Fruit fly (Drosophila melanogaster) whole organism, embryonic: ENCODE results near the gene CG31139.

Source experiments
- BtbVII ChIP-seq: fragments of 200-800 bp; sonication (Bioruptor generic); optimal IDR thresholded peaks from 3 replicates; lab custom pipeline; 2017; ENCODE audit warnings: missing biosample characterization, mild to moderate bottlenecking, missing genetic modification characterization
- C15 ChIP-seq: fragments of 200-800 bp; sonication (Bioruptor generic); IDR thresholded peaks from 3 replicates; pipeline ENCODE4 v1.3.6; 2022; ENCODE audit warnings: missing biosample characterization, missing genetic modification characterization
- CG10462 ChIP-seq: fragments of 200-800 bp; sonication (Bioruptor generic); optimal IDR thresholded peaks from 2 replicates; lab custom pipeline; 2016; ENCODE audit warnings: missing biosample characterization, missing genetic modification characterization
- CG11723 ChIP-seq: fragments of 200-800 bp; sonication (Bioruptor generic); optimal IDR thresholded peaks from 2 replicates; lab custom pipeline; 2017; ENCODE audit warnings: missing biosample characterization, mild to moderate bottlenecking, missing genetic modification characterization
- CG12219 ChIP-seq: fragments of 200-800 bp; sonication (Bioruptor generic); optimal IDR thresholded peaks from 3 replicates; lab custom pipeline; 2018; ENCODE audit warnings: missing biosample characterization, mild to moderate bottlenecking, missing genetic modification characterization
- CG14050 ChIP-seq: fragments of 200-800 bp; sonication (Bioruptor generic); IDR thresholded peaks from 3 replicates; pipeline ENCODE4 v1.3.6; 2022; ENCODE audit warnings: missing biosample characterization, missing genetic modification characterization
- CG14965 ChIP-seq: fragments of 200-800 bp; sonication (Bioruptor generic); optimal IDR thresholded peaks from 2 replicates; lab custom pipeline; 2016; ENCODE audit warnings: missing biosample characterization, missing genetic modification characterization, borderline replicate concordance
- CG16779 ChIP-seq: fragments of 200-800 bp; sonication (Bioruptor generic); IDR thresholded peaks from 2 replicates; pipeline ENCODE4 v1.3.6; 2022; ENCODE audit warnings: missing biosample characterization, missing genetic modification characterization
- CG17385 ChIP-seq: fragments of 200-800 bp; sonication (Bioruptor generic); optimal IDR thresholded peaks from 3 replicates; lab custom pipeline; 2018; ENCODE audit warnings: missing biosample characterization, mild to moderate bottlenecking, missing genetic modification characterization
- CG17802 ChIP-seq: fragments of 200-800 bp; sonication (Bioruptor generic); optimal IDR thresholded peaks from 2 replicates; lab custom pipeline; 2018; ENCODE audit warnings: missing biosample characterization, mild to moderate bottlenecking, missing genetic modification characterization, moderate library complexity
- CG2712 ChIP-seq: fragments of 200-800 bp; optimal IDR thresholded peaks from 3 replicates; lab custom pipeline; 2019; ENCODE audit warnings: missing biosample characterization, mild to moderate bottlenecking, missing genetic modification characterization, moderate library complexity
- CG2875 ChIP-seq: fragments of 200-800 bp; sonication (Bioruptor generic); optimal IDR thresholded peaks from 2 replicates; lab custom pipeline; 2017; ENCODE audit warnings: missing biosample characterization, mild to moderate bottlenecking, missing genetic modification characterization, missing genetic modification reagents
- CG3995 ChIP-seq: fragments of 200-800 bp; sonication (Bioruptor generic); optimal IDR thresholded peaks from 3 replicates; lab custom pipeline; 2016; ENCODE audit warnings: missing biosample characterization, missing genetic modification characterization
- CG4707 ChIP-seq: fragments of 200-800 bp; sonication (Bioruptor generic); optimal IDR thresholded peaks from 2 replicates; lab custom pipeline; 2018; ENCODE audit warnings: missing biosample characterization, mild to moderate bottlenecking, missing genetic modification characterization, moderate library complexity
- CG6175 ChIP-seq: fragments of 200-800 bp; sonication (Bioruptor generic); IDR thresholded peaks from 3 replicates; pipeline ENCODE4 v1.3.6; 2022; ENCODE audit warnings: missing biosample characterization, missing genetic modification characterization
- CG6683 ChIP-seq: fragments of 200-800 bp; sonication (Bioruptor generic); optimal IDR thresholded peaks from 2 replicates; lab custom pipeline; 2017; ENCODE audit warnings: missing biosample characterization, mild to moderate bottlenecking, missing genetic modification characterization, missing genetic modification reagents
- CG8089 ChIP-seq: fragments of 200-800 bp; sonication (Bioruptor generic); optimal IDR thresholded peaks from 3 replicates; lab custom pipeline; 2016; ENCODE audit warnings: missing biosample characterization, missing genetic modification characterization
- CG8290 ChIP-seq, 3 experiments: fragments of 200-800 bp; sonication (Bioruptor generic); optimal IDR thresholded peaks; 2 replicates each; lab custom pipeline; 2016 to 2019; ENCODE audit warnings: missing biosample characterization in 3 of 3, missing genetic modification characterization in 3 of 3, mild to moderate bottlenecking in 2 of 3, moderate library complexity in 1 of 3
- CG9437 ChIP-seq: fragments of 200-800 bp; sonication (Bioruptor generic); optimal IDR thresholded peaks from 2 replicates; lab custom pipeline; 2018; ENCODE audit warnings: missing biosample characterization, mild to moderate bottlenecking, missing genetic modification characterization
- CG9609 ChIP-seq: fragments of 200-800 bp; sonication (Bioruptor generic); optimal IDR thresholded peaks from 3 replicates; lab custom pipeline; 2016; ENCODE audit warnings: missing biosample characterization, missing genetic modification characterization
- Deaf1 ChIP-seq: fragments of 200-800 bp; optimal IDR thresholded peaks from 3 replicates; lab custom pipeline; 2019; ENCODE audit warnings: missing biosample characterization, mild to moderate bottlenecking, missing genetic modification characterization, moderate library complexity
- Dref ChIP-seq: fragments of 200-800 bp; sonication (Bioruptor generic); IDR thresholded peaks from 2 replicates; pipeline ENCODE4 v1.3.6; 2022; ENCODE audit warnings: missing biosample characterization, missing genetic modification characterization
- ERR ChIP-seq: fragments of 200-800 bp; sonication (Bioruptor generic); optimal IDR thresholded peaks from 2 replicates; lab custom pipeline; 2016; ENCODE audit warnings: missing biosample characterization, missing genetic modification characterization
- H2.0 ChIP-seq: fragments of 200-800 bp; sonication (Bioruptor generic); IDR thresholded peaks from 2 replicates; pipeline ENCODE4 v1.3.6; 2022; ENCODE audit warnings: missing biosample characterization, missing genetic modification characterization
- Med ChIP-seq: fragments of 200-800 bp; sonication (Bioruptor generic); peaks from one replicate; lab custom pipeline; 2016; ENCODE audit warnings: missing biosample characterization, missing genetic modification characterization, mild to moderate bottlenecking, inconsistent platforms, moderate library complexity
- Myb ChIP-seq: fragments of 200-800 bp; sonication (Bioruptor generic); optimal IDR thresholded peaks from 2 replicates; lab custom pipeline; 2016; ENCODE audit warnings: missing biosample characterization, missing genetic modification characterization
- NfI ChIP-seq: fragments of 200-800 bp; sonication (Bioruptor generic); optimal IDR thresholded peaks from 3 replicates; lab custom pipeline; 2018; ENCODE audit warnings: missing biosample characterization, mild to moderate bottlenecking, missing genetic modification characterization, moderate library complexity
- Oli ChIP-seq: fragments of 200-800 bp; sonication (Bioruptor generic); optimal IDR thresholded peaks from 2 replicates; lab custom pipeline; 2018; ENCODE audit warnings: missing biosample characterization, mild to moderate bottlenecking, missing genetic modification characterization, moderate library complexity
- Side ChIP-seq: fragments of 200-800 bp; sonication (Bioruptor generic); optimal IDR thresholded peaks from 2 replicates; lab custom pipeline; 2016; ENCODE audit warnings: missing biosample characterization, missing genetic modification characterization
- Ssrp ChIP-seq: fragments of 200-800 bp; sonication (Bioruptor generic); optimal IDR thresholded peaks from 2 replicates; lab custom pipeline; 2018; ENCODE audit warnings: missing biosample characterization, mild to moderate bottlenecking, missing genetic modification characterization, moderate library complexity
- Xbp1 ChIP-seq: fragments of 200-800 bp; sonication (Bioruptor generic); optimal IDR thresholded peaks from 3 replicates; lab custom pipeline; 2016; ENCODE audit warnings: missing biosample characterization, mild to moderate bottlenecking, missing genetic modification characterization
- az2 ChIP-seq: fragments of 200-800 bp; sonication (Bioruptor generic); optimal IDR thresholded peaks from 3 replicates; lab custom pipeline; 2016; ENCODE audit warnings: missing biosample characterization, missing genetic modification characterization
- chinmo ChIP-seq: fragments of 200-800 bp; sonication (Bioruptor generic); IDR thresholded peaks from 4 replicates; pipeline ENCODE4 v1.3.6; 2022; ENCODE audit warnings: missing biosample characterization, missing genetic modification characterization; ENCODE audit not compliant: partially characterized antibody
- crp ChIP-seq, 2 experiments: fragments of 200-800 bp; sonication (Bioruptor generic); optimal IDR thresholded peaks; 2 replicates in 1 of 2; 3 replicates in 1 of 2; lab custom pipeline; 2017; ENCODE audit warnings: missing biosample characterization in 2 of 2, missing genetic modification characterization in 2 of 2, mild to moderate bottlenecking in 1 of 2, moderate library complexity in 1 of 2
- dysf ChIP-seq: fragments of 200-800 bp; sonication (Bioruptor generic); IDR thresholded peaks from 3 replicates; pipeline ENCODE4 v1.3.6; 2022; ENCODE audit warnings: missing biosample characterization, missing genetic modification characterization
- eve ChIP-seq, 2 experiments: fragments of >200 bp; optimal IDR thresholded peaks; 2 replicates each; lab custom pipeline; 2017; ENCODE audit warnings: missing biosample characterization in 2 of 2, missing genetic modification characterization in 2 of 2
- fd64A ChIP-seq: fragments of 200-800 bp; sonication (Bioruptor generic); optimal IDR thresholded peaks from 3 replicates; lab custom pipeline; 2018; ENCODE audit warnings: missing biosample characterization, mild to moderate bottlenecking, missing genetic modification characterization
- grn ChIP-seq: fragments of 200-800 bp; sonication (Bioruptor generic); optimal IDR thresholded peaks from 3 replicates; lab custom pipeline; 2017; ENCODE audit warnings: missing biosample characterization, missing genetic modification characterization
- hb ChIP-seq: fragments of 200-800 bp; sonication (Bioruptor generic); IDR thresholded peaks from 3 replicates; pipeline ENCODE4 v1.3.6; 2022; ENCODE audit warnings: missing biosample characterization, missing genetic modification characterization; ENCODE audit not compliant: partially characterized antibody
- lov ChIP-seq, 2 experiments: fragments of 200-800 bp in 1 of 2; fragments of >200 bp in 1 of 2; sonication (Bioruptor generic) in 1 of 2; IDR thresholded peaks in 1 of 2; optimal IDR thresholded peaks in 1 of 2; 2 replicates in 1 of 2; 3 replicates in 1 of 2; pipeline versions ENCODE4 v1.3.6 to Lab custom; 2017 to 2022; ENCODE audit warnings: missing biosample characterization in 1 of 2, missing genetic modification characterization in 1 of 2
- pita ChIP-seq: fragments of 200-800 bp; sonication (Bioruptor generic); optimal IDR thresholded peaks from 2 replicates; lab custom pipeline; 2017; ENCODE audit warnings: missing biosample characterization, mild to moderate bottlenecking, missing genetic modification characterization
- sens ChIP-seq: fragments of 200-800 bp; sonication (Bioruptor generic); peaks from one replicate; lab custom pipeline; 2016; ENCODE audit warnings: missing biosample characterization, missing genetic modification characterization
- sob ChIP-seq: fragments of 200-800 bp; sonication (Bioruptor generic); IDR thresholded peaks from 2 replicates; pipeline ENCODE4 v1.3.6; 2022; ENCODE audit warnings: missing biosample characterization, missing genetic modification characterization
- ssp ChIP-seq: fragments of 200-800 bp; sonication (Bioruptor generic); IDR thresholded peaks from 2 replicates; pipeline ENCODE4 v1.3.6; 2022; ENCODE audit warnings: missing biosample characterization, missing genetic modification characterization
- stwl ChIP-seq: fragments of 200-800 bp; sonication (Bioruptor generic); optimal IDR thresholded peaks from 3 replicates; lab custom pipeline; 2018; ENCODE audit warnings: missing biosample characterization, mild to moderate bottlenecking, missing genetic modification characterization, moderate library complexity
- tio ChIP-seq: fragments of 200-800 bp; sonication (Bioruptor generic); optimal IDR thresholded peaks from 2 replicates; lab custom pipeline; 2017; ENCODE audit warnings: missing biosample characterization, missing genetic modification characterization, inconsistent platforms
- wor ChIP-seq: fragments of 200-800 bp; sonication (Bioruptor generic); IDR thresholded peaks from 2 replicates; pipeline ENCODE4 v1.3.6; 2022; ENCODE audit warnings: missing biosample characterization, missing genetic modification characterization

Gene CG31139

DNA sequence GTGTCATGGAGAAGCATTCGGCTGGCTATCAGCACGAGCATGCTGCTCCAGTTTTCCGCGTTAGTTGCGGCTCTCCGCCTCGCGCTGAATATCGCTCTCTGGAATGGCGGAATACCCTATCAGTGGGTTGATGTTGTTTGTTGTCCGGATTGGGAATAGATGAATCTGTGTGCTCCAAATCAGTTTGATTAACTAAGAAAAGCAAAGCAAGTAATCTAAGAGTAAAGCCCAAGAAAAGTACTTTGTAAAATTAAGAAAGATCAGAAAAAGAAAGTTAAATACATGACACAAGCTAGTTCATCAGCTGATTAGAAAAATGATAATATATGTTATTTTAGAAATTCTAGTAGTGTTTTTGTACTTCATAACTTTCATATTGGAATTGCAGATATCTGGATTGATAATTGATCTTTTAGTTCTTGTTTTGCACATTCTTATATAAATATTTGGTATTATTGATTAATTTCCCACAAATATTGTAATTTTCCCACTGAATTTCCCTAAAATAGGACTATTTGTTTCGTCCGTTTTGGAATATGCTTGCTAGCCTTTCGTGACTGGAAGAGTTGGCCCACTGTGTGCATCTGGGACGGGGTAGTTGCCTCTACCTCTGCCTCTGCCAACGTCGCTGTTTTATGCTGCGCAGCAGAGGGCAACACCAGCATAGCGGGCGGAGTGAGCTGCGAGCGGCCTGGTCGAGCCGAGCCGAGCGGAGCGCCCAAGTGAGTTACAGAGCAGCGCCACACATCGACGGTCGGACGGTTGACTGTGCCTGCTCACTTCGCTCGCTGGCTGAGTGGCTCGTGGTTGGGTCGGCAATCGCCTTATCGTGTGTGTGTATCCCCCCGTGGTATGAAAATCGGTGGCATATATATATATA is 5.3 kb upstream of the CG31139 start (continued):
- TF ChIP-seq BtbVII (peak; percentile 53), CG12219 (GFP tag; lab: Kevin White, UChicago) (peak; percentile 5), crp (GFP tag; optimal IDR thresholded peaks at IDR 0.05; lab: Kevin White, UChicago) (peak in 1 of 2 experiments; percentile 1), CG6175 (peak; percentile 89), chinmo (GFP tag; lab: Robert Waterston, UW) (peak; percentile 89; the same call in 2 of the 4 replicates), pita (GFP tag; lab: Kevin White, UChicago) (no peak), CG11723 (GFP tag; lab: Kevin White, UChicago) (peak; percentile 46), az2 (GFP tag; lab: Kevin White, UChicago) (peak; percentile 67), CG9609 (no peak), Dref (GFP tag; lab: Robert Waterston, UW) (0 out of 2 replicates have a peak, but pooled peaks have one; percentile 11), CG17385 (peak; percentile 49), sob (peak; percentile 56), CG4707 (GFP tag; lab: Kevin White, UChicago) (peak; percentile 66), CG16779 (GFP tag; lab: Robert Waterston, UW) (peak; percentile 54; the same call in 1 of the 2 replicates), Side (peak; percentile 29), CG10462 (GFP tag; lab: Kevin White, UChicago) (no peak), CG8290 (GFP tag; optimal IDR thresholded peaks at IDR 0.05; lab: Kevin White, UChicago) (no peak), CG8290 (tag; optimal IDR thresholded peaks at IDR 0.05; lab: Kevin White, UChicago) (peak in 1 of 2 experiments; percentile 73), Deaf1 (tag; lab: Kevin White, UChicago) (peak; percentile 95), CG17802 (no peak), wor (GFP tag; lab: Robert Waterston, UW) (no peak), ssp (GFP tag; lab: Robert Waterston, UW) (peak; percentile 37; the same call in 1 of the 2 replicates), CG8089 (GFP tag; lab: Kevin White, UChicago) (no peak), Med (GFP tag; lab: Kevin White, UChicago) (peak; percentile 86), CG9437 (GFP tag; lab: Kevin White, UChicago) (peak; percentile 81), CG6683 (no peak), NfI (GFP tag; lab: Kevin White, UChicago) (peak; percentile 52), tio (GFP tag; lab: Kevin White, UChicago) (no peak), H2.0 (GFP tag; lab: Robert Waterston, UW) (peak; percentile 58), sens (peak; percentile 92), hb (GFP tag; lab: Robert Waterston, UW) (no peak), CG2712 (tag; lab: Kevin White, UChicago) (peak; percentile 56), Myb (GFP tag; lab: Kevin White, UChicago) (peak; percentile 17), fd64A (GFP tag; lab: Kevin White, UChicago) (peak; percentile 46), dysf (GFP tag; lab: Robert Waterston, UW) (peak; percentile 68), Xbp1 (GFP tag; lab: Kevin White, UChicago) (peak; percentile 66), grn (no peak), C15 (GFP tag; lab: Robert Waterston, UW) (no peak), CG14050 (peak; percentile 36; the same call in 2 of the 3 replicates), stwl (no peak), Oli (peak; percentile 74), CG3995 (GFP tag; lab: Kevin White, UChicago) (no peak), ERR (GFP tag; lab: Kevin White, UChicago) (no peak), lov (optimal IDR thresholded peaks at IDR 0.05; lab: Kevin White, UChicago) (no peak), lov (GFP tag; IDR thresholded peaks at IDR 0.05; lab: Robert Waterston, UW) (0 out of 3 replicates have a peak, but pooled peaks have one; percentile 55), eve (GFP tag; optimal IDR thresholded peaks at IDR 0.05; lab: Kevin White, UChicago) (no peak), CG2875 (GFP tag; lab: Kevin White, UChicago) (no peak), Ssrp (tag; lab: Kevin White, UChicago) (peak; percentile 58), CG14965 (GFP tag; lab: Kevin White, UChicago) (no peak)
